Fruit fly (Drosophila melanogaster) whole organism, prepupa: ENCODE measurements around the gene CG5326.

Experiments
- Blimp-1 ChIP-seq: fragments of 200-800 bp; sonication (Bioruptor generic); optimal IDR thresholded peaks from 3 replicates; lab custom pipeline; 2017; ENCODE audit warnings: missing biosample characterization, missing genetic modification characterization, mild to moderate bottlenecking, moderate library complexity, missing genetic modification reagents
- CG10631 ChIP-seq: fragments of 200-800 bp; sonication (Bioruptor generic); optimal IDR thresholded peaks from 2 replicates; lab custom pipeline; 2016; ENCODE audit warnings: missing biosample characterization, missing genetic modification characterization
- CG10669 ChIP-seq: fragments of 200-800 bp; sonication (Bioruptor generic); optimal IDR thresholded peaks from 3 replicates; lab custom pipeline; 2018; ENCODE audit warnings: missing biosample characterization, mild to moderate bottlenecking, missing genetic modification characterization, moderate library complexity
- CG11762 ChIP-seq: fragments of 200-800 bp; sonication (Bioruptor generic); optimal IDR thresholded peaks from 3 replicates; lab custom pipeline; 2016; ENCODE audit warnings: missing biosample characterization, missing genetic modification characterization; ENCODE audit not compliant: insufficient read depth
- CG15336 ChIP-seq: fragments of 200-800 bp; sonication (Bioruptor generic); IDR thresholded peaks from 2 replicates; pipeline ENCODE4 v1.3.6; 2022; ENCODE audit warnings: missing biosample characterization, missing genetic modification characterization
- CG1621 ChIP-seq: fragments of 200-800 bp; sonication (Bioruptor generic); optimal IDR thresholded peaks from 3 replicates; lab custom pipeline; 2018; ENCODE audit warnings: missing biosample characterization, mild to moderate bottlenecking, missing genetic modification characterization
- CG16779 ChIP-seq: fragments of 200-800 bp; sonication (Bioruptor generic); optimal IDR thresholded peaks from 3 replicates; lab custom pipeline; 2017; ENCODE audit warnings: missing biosample characterization, mild to moderate bottlenecking, missing genetic modification characterization
- CG3032 ChIP-seq: fragments of 200-800 bp; optimal IDR thresholded peaks from 2 replicates; lab custom pipeline; 2019; ENCODE audit warnings: missing biosample characterization, mild to moderate bottlenecking, missing genetic modification characterization, moderate library complexity
- CG32006 ChIP-seq: fragments of 200-800 bp; sonication (Bioruptor generic); optimal IDR thresholded peaks from 3 replicates; lab custom pipeline; 2017; ENCODE audit warnings: missing biosample characterization, mild to moderate bottlenecking, missing genetic modification characterization
- CG3919 ChIP-seq: fragments of 200-800 bp; sonication (Bioruptor generic); optimal IDR thresholded peaks from 3 replicates; lab custom pipeline; 2016; ENCODE audit warnings: missing biosample characterization, missing genetic modification characterization
- CG6163 ChIP-seq: fragments of 200-800 bp; sonication (Bioruptor generic); IDR thresholded peaks from 3 replicates; pipeline ENCODE4 v1.3.6; 2022; ENCODE audit warnings: missing biosample characterization, missing genetic modification characterization
- CG6792 ChIP-seq: fragments of 200-800 bp; sonication (Bioruptor generic); optimal IDR thresholded peaks from 3 replicates; lab custom pipeline; 2016; ENCODE audit warnings: missing biosample characterization, missing genetic modification characterization
- CG6854 ChIP-seq: fragments of 200-800 bp; sonication (Bioruptor generic); optimal IDR thresholded peaks from 2 replicates; lab custom pipeline; 2017; ENCODE audit warnings: missing biosample characterization, mild to moderate bottlenecking, missing genetic modification characterization
- CG7368 ChIP-seq: fragments of 200-800 bp; sonication (Bioruptor generic); optimal IDR thresholded peaks from 3 replicates; lab custom pipeline; 2016; ENCODE audit warnings: missing biosample characterization, missing genetic modification characterization
- CG8119 ChIP-seq: fragments of 200-800 bp; sonication (Bioruptor generic); IDR thresholded peaks from 3 replicates; pipeline ENCODE4 v1.3.6; 2022; ENCODE audit warnings: missing biosample characterization, missing genetic modification characterization
- CG8632 ChIP-seq: fragments of 200-800 bp; sonication (Bioruptor generic); optimal IDR thresholded peaks from 3 replicates; lab custom pipeline; 2016; ENCODE audit warnings: missing biosample characterization, missing genetic modification characterization
- Eip75B ChIP-seq: fragments of 200-800 bp; sonication (Bioruptor generic); optimal IDR thresholded peaks from 3 replicates; lab custom pipeline; 2016; ENCODE audit warnings: missing biosample characterization, missing genetic modification characterization
- Eip78C ChIP-seq: fragments of 200-800 bp; sonication (Bioruptor generic); peaks from one replicate; lab custom pipeline; 2016; ENCODE audit warnings: missing biosample characterization, missing genetic modification characterization
- Eip93F ChIP-seq: fragments of 200-800 bp; sonication (Bioruptor generic); optimal IDR thresholded peaks from 2 replicates; lab custom pipeline; 2016; ENCODE audit warnings: missing biosample characterization, mild to moderate bottlenecking, missing genetic modification characterization
- Gug ChIP-seq: fragments of 200-800 bp; sonication (Bioruptor generic); IDR thresholded peaks from 2 replicates; pipeline ENCODE4 v1.3.6; 2022; ENCODE audit warnings: missing biosample characterization, missing genetic modification characterization
- Hr38 ChIP-seq: sonication (Bioruptor generic); optimal IDR thresholded peaks from 2 replicates; lab custom pipeline; 2016; ENCODE audit warnings: missing biosample characterization, missing genetic modification characterization
- Hr39 ChIP-seq: fragments of 200-800 bp; sonication (Bioruptor generic); optimal IDR thresholded peaks from 2 replicates; lab custom pipeline; 2016; ENCODE audit warnings: missing biosample characterization, missing genetic modification characterization
- Lpt ChIP-seq: fragments of 200-800 bp; sonication (Bioruptor generic); optimal IDR thresholded peaks from 3 replicates; lab custom pipeline; 2016; ENCODE audit warnings: missing biosample characterization, missing genetic modification characterization
- Met ChIP-seq: fragments of 200-800 bp; sonication (Bioruptor generic); optimal IDR thresholded peaks from 3 replicates; lab custom pipeline; 2016; ENCODE audit warnings: missing biosample characterization, missing genetic modification characterization
- OdsH ChIP-seq: fragments of 200-800 bp; sonication (Bioruptor generic); optimal IDR thresholded peaks from 3 replicates; lab custom pipeline; 2016; ENCODE audit warnings: missing biosample characterization, missing genetic modification characterization
- Sox102F ChIP-seq: fragments of 200-800 bp; sonication (Bioruptor generic); optimal IDR thresholded peaks from 2 replicates; lab custom pipeline; 2016; ENCODE audit warnings: missing biosample characterization, mild to moderate bottlenecking, missing genetic modification characterization
- Sox14 ChIP-seq: fragments of 200-800 bp; sonication (Bioruptor generic); optimal IDR thresholded peaks from 3 replicates; lab custom pipeline; 2016; ENCODE audit warnings: missing biosample characterization, missing genetic modification characterization
- acj6 ChIP-seq: fragments of 200-800 bp; sonication (Bioruptor generic); optimal IDR thresholded peaks from 3 replicates; lab custom pipeline; 2016; ENCODE audit warnings: missing biosample characterization, missing genetic modification characterization
- dac ChIP-seq: fragments of 200-800 bp; sonication (Bioruptor generic); optimal IDR thresholded peaks from 2 replicates; lab custom pipeline; 2017; ENCODE audit warnings: missing biosample characterization, mild to moderate bottlenecking, missing genetic modification characterization
- dsx ChIP-seq: fragments of 200-800 bp; optimal IDR thresholded peaks from 3 replicates; lab custom pipeline; 2019; ENCODE audit warnings: missing biosample characterization, mild to moderate bottlenecking, missing genetic modification characterization, moderate library complexity; ENCODE audit not compliant: poor library complexity, severe bottlenecking
- esn ChIP-seq: fragments of 200-800 bp; sonication (Bioruptor generic); optimal IDR thresholded peaks from 2 replicates; lab custom pipeline; 2016; ENCODE audit warnings: missing biosample characterization, mild to moderate bottlenecking, missing genetic modification characterization, moderate library complexity
- fd85E ChIP-seq: fragments of 200-800 bp; sonication (Bioruptor generic); optimal IDR thresholded peaks from 3 replicates; lab custom pipeline; 2016; ENCODE audit warnings: missing biosample characterization, missing genetic modification characterization
- fkh ChIP-seq: fragments of 200-800 bp; sonication (Bioruptor generic); optimal IDR thresholded peaks from 3 replicates; lab custom pipeline; 2017; ENCODE audit warnings: missing biosample characterization, mild to moderate bottlenecking, missing genetic modification characterization, moderate library complexity
- net ChIP-seq: fragments of 200-800 bp; sonication (Bioruptor generic); optimal IDR thresholded peaks from 3 replicates; lab custom pipeline; 2016; ENCODE audit warnings: missing biosample characterization, missing genetic modification characterization
- pdm3 ChIP-seq: fragments of 200-800 bp; sonication (Bioruptor generic); optimal IDR thresholded peaks from 3 replicates; lab custom pipeline; 2016; ENCODE audit warnings: missing biosample characterization, missing genetic modification characterization
- ss ChIP-seq, 2 experiments: fragments of 200-800 bp; sonication (Bioruptor generic); optimal IDR thresholded peaks; 2 replicates in 1 of 2; 3 replicates in 1 of 2; lab custom pipeline; 2017 to 2018; ENCODE audit warnings: mild to moderate bottlenecking in 2 of 2, missing biosample characterization in 2 of 2, missing genetic modification characterization in 2 of 2, moderate library complexity in 1 of 2
- svp ChIP-seq: fragments of 200-800 bp; sonication (Bioruptor generic); peaks from one replicate; lab custom pipeline; 2016; ENCODE audit warnings: missing biosample characterization, missing genetic modification characterization
- vri ChIP-seq: fragments of 200-800 bp; sonication (Bioruptor generic); optimal IDR thresholded peaks from 3 replicates; lab custom pipeline; 2016; ENCODE audit warnings: missing biosample characterization, mild to moderate bottlenecking, missing genetic modification characterization

The CG5326 gene

DNA sequence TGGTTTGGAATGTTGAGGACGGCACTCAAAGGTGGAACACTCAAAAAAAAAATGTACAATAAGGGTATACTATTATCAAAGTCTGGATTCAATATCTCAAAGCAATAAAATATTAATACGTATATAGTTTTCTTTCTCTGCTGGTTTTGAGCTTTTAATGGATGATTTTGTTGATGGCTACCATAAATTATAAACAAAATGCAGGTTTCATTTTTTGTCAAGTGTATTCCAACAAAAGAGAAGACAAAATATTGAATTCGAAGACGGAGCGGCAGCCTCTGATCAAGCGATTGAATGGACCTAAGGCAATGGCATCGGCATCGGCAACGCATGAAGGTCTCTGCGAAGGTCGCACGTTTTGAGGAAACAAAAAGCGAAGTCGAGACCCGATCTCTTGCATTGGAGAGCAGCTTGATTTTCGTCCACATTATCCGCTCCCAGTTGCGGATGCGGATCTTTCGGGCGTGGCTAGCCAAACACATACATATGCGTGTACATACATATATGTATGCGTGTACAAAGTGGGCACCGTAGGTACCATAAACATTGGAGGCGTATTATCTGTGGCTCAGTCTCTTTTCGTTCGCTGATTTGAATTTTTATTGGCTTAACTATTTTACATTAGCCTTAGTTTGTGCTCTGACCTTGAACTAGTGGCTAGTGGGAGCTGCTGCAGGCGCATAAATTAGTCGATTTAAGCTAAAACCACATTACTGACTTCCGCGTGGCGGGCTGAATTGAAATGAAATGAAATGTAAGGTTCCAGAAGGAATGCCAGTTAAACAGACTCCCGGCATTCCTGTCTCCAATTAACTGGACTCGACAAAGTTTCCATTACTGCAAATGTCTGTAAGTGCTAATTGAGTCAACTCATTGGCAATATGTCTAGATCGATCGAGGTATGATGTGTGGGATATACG is 3.0 kb downstream of the CG5326 start (continued):
- TF ChIP-seq CG8632 (GFP tag; lab: Kevin White, UChicago), result peak; percentile 74
- TF ChIP-seq Eip75B (GFP tag; lab: Kevin White, UChicago), result peak; percentile 82
- TF ChIP-seq fd85E, result peak; percentile 3
- peak; percentile 77 for TF ChIP-seq CG1621 (tag; lab: Kevin White, UChicago)
- TF ChIP-seq dac (GFP tag; lab: Kevin White, UChicago), result no peak
- peak; percentile 94 for TF ChIP-seq Eip78C (GFP tag; lab: Kevin White, UChicago)
- peak; percentile 79 for TF ChIP-seq CG10669 (GFP tag; lab: Kevin White, UChicago)
- TF ChIP-seq CG8119 (GFP tag; lab: Robert Waterston, UW), result no peak
- TF ChIP-seq Eip93F, result no peak
- peak; percentile 32 for TF ChIP-seq CG16779
- no peak for TF ChIP-seq CG32006 (GFP tag; lab: Kevin White, UChicago)
- TF ChIP-seq Lpt (GFP tag; lab: Kevin White, UChicago), result no peak
- peak; percentile 51 for TF ChIP-seq esn (GFP tag; lab: Kevin White, UChicago)
- TF ChIP-seq CG3032 (tag; lab: Kevin White, UChicago), result peak; percentile 82
- peak; percentile 79 for TF ChIP-seq dsx
- peak; percentile 58 for TF ChIP-seq CG11762 (GFP tag; lab: Kevin White, UChicago)
- peak; percentile 79 for TF ChIP-seq CG3919 (GFP tag; lab: Kevin White, UChicago)
- TF ChIP-seq CG15336, result no peak

- no peak for TF ChIP-seq Hr39 (GFP tag; lab: Kevin White, UChicago)
- no peak for TF ChIP-seq fd85E
- peak; percentile 64 for TF ChIP-seq fkh (GFP tag; lab: Kevin White, UChicago)
- TF ChIP-seq ss (GFP tag; optimal IDR thresholded peaks at IDR 0.05; lab: Kevin White, UChicago), result no peak
- no peak for TF ChIP-seq CG10631
- TF ChIP-seq CG3032 (tag; lab: Kevin White, UChicago), result no peak
- TF ChIP-seq, all 60 proteins: peak for 1
These were observed 3.8 kb downstream of the CG5326 start for dm6 chr3R:22535945-22536344.

- TF ChIP-seq dsx (peak; percentile 73), Sox102F (peak; percentile 5), Eip78C (GFP tag; lab: Kevin White, UChicago) (peak; percentile 53), Gug (GFP tag; lab: Robert Waterston, UW) (no peak)
These were observed 5.5 kb downstream of the CG5326 start for dm6 chr3R:22533973-22534931.

DNA sequence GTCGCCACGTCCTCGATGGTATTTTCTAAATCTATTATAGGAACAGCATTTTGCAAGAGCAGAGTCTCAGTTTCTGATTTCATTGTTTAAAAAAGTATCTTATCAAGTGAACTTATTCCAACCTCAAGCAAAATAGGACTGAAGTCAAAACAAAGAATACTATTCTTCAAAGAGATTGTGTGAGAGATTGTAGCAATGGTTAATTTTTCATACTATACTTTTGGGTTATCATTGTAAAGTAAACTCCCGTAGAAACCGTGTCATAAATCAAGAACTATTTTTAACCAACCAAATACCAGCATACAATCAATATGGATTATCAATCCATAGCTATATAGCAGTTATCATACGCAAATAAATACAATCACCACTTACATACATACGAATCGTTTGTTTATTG is 7.9 kb downstream of the CG5326 start, which contains the start of gene CG33093:
Gene CG33093, minus strand, starts transcription at position 122 of the 400 bp plus-strand sequence.
- peak; percentile 59 for TF ChIP-seq Sox14
- TF ChIP-seq svp, result peak; percentile 45
- TF ChIP-seq Eip78C (GFP tag; lab: Kevin White, UChicago), result peak; percentile 47
- TF ChIP-seq Hr39 (GFP tag; lab: Kevin White, UChicago), result no peak
- no peak for TF ChIP-seq Hr38

DNA sequence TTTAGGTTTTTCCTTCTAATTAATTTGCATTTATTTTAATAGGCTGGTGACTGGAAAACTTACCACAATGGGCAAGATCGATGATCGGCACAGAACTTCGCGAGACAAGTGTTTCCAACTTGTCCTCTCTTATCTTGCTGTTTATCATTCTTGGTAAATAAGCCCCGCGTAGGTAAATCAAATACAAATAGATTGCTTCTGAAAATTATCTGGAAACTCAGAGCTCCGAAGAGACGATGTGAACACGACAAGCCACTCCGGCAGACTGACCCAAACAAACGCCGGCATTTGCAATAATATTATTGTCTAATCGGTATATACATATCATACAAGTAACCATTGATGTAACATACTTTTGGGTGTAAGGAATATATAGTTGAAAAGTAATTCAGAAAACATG is 9.4 kb downstream of the CG5326 start, which contains the start of gene CG33099:
Gene CG33099, minus strand, starts transcription at position 268 of the 400 bp plus-strand sequence.
- TF ChIP-seq acj6 (GFP tag; lab: Kevin White, UChicago) (peak; percentile 0), OdsH (GFP tag; lab: Kevin White, UChicago) (peak; percentile 20), esn (GFP tag; lab: Kevin White, UChicago) (peak; percentile 12), fd85E (no peak), ss (GFP tag; optimal IDR thresholded peaks at IDR 0.05; lab: Kevin White, UChicago) (peak in 1 of 2 experiments; percentile 26), Eip78C (GFP tag; lab: Kevin White, UChicago) (peak; percentile 80), fkh (GFP tag; lab: Kevin White, UChicago) (peak; percentile 97), CG3919 (GFP tag; lab: Kevin White, UChicago) (peak; percentile 32), CG6854 (GFP tag; lab: Kevin White, UChicago) (peak; percentile 4), Met (GFP tag; lab: Kevin White, UChicago) (peak; percentile 14), CG11762 (GFP tag; lab: Kevin White, UChicago) (no peak), Blimp-1 (GFP tag; lab: Kevin White, UChicago) (no peak), CG15336 (0 out of 2 replicates have a peak, but pooled peaks have one; percentile 8), CG7368 (GFP tag; lab: Kevin White, UChicago) (peak; percentile 6), pdm3 (GFP tag; lab: Kevin White, UChicago) (peak; percentile 8), Sox14 (peak; percentile 10), dsx (no peak), vri (GFP tag; lab: Kevin White, UChicago) (peak; percentile 82), CG6163 (peak; percentile 55), CG10669 (GFP tag; lab: Kevin White, UChicago) (peak; percentile 19), net (GFP tag; lab: Kevin White, UChicago) (peak; percentile 3), CG6792 (GFP tag; lab: Kevin White, UChicago) (peak; percentile 0)
